Worm (Caenorhabditis elegans): ENCODE measurements around the gene ZC513.2.

Gene ZC513.2

DNA sequence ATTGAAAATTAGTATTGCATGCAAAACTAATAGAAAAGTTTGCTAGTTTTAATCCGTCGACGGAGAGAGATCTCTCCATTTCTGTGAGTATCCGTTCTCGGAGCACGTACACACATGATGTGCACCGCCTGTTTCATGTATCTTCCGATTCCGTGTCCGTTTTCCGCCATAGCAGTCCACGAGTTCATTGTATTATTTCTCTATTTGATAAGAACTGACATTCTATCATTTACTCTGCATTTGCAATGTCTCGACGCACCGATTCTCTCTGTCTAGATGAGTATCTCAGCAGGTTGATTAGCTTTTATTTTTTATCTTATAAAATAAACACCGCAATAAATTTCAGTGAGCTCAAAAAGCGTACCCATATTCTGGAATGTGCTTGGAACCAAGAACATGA is 35.3 kb upstream of the ZC513.2 start:
- TF ChIP-seq flt-1 (GFP tag; IDR thresholded peaks at IDR 0.05), result no peak
- no peak for TF ChIP-seq cog-1 (tag; optimal IDR thresholded peaks at IDR 0.05)
- no peak for TF ChIP-seq klf-2 (GFP tag; conservative IDR thresholded peaks at IDR 0.05)
- no peak for TF ChIP-seq ztf-29 (GFP tag; IDR thresholded peaks at IDR 0.05)
- TF ChIP-seq tab-1 (GFP tag; IDR thresholded peaks at IDR 0.05), result no peak
- no peak for TF ChIP-seq ztf-23 (GFP tag; IDR thresholded peaks at IDR 0.05)
- no peak for TF ChIP-seq T22C8.4 (GFP tag; IDR thresholded peaks at IDR 0.05)

DNA sequence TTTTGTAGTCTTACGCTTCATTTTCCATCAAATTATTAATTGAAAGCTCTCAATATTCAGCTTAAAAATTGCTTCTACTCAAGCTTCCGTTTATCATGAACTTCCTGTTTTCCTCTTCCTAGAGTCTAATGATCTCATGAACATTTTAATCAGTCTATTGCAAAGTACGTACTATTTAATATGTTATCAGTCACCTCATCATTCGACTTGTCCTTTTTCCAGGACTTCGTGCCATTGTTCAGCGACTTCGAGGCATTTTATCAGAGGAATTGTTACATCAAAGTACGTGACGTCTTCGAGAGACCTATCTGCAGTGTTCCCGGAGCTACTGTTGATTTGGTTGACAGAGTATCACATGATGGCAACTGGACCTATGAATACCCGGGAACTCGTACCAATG is 34.4 kb upstream of the ZC513.2 start:
- TF ChIP-seq flt-1 (GFP tag; IDR thresholded peaks at IDR 0.05) (no peak), klf-2 (GFP tag; conservative IDR thresholded peaks at IDR 0.05) (no peak), tab-1 (GFP tag; IDR thresholded peaks at IDR 0.05) (no peak), ztf-23 (GFP tag; IDR thresholded peaks at IDR 0.05) (no peak), ztf-29 (GFP tag; IDR thresholded peaks at IDR 0.05) (no peak), cog-1 (tag; optimal IDR thresholded peaks at IDR 0.05) (no peak), T22C8.4 (GFP tag; IDR thresholded peaks at IDR 0.05) (no peak), ref-1 (GFP tag; conservative IDR thresholded peaks at IDR 0.05) (no peak), med-1 (GFP tag; optimal IDR thresholded peaks at IDR 0.05; ENCODE audit: insufficient read depth) (no peak)

- TF ChIP-seq tab-1 (GFP tag; IDR thresholded peaks at IDR 0.05) (no peak), flt-1 (GFP tag; IDR thresholded peaks at IDR 0.05) (no peak), ztf-23 (GFP tag; IDR thresholded peaks at IDR 0.05) (no peak), med-1 (GFP tag; optimal IDR thresholded peaks at IDR 0.05; ENCODE audit: insufficient read depth) (no peak), ref-1 (GFP tag; conservative IDR thresholded peaks at IDR 0.05) (no peak), ztf-29 (GFP tag; IDR thresholded peaks at IDR 0.05) (no peak), cog-1 (tag; optimal IDR thresholded peaks at IDR 0.05) (no peak), T22C8.4 (GFP tag; IDR thresholded peaks at IDR 0.05) (no peak), klf-2 (GFP tag; conservative IDR thresholded peaks at IDR 0.05) (no peak)
These were observed 32.2 kb upstream of the ZC513.2 start, which contains the start of gene ech-3 for ce11 chrV:8022040-8022439. TSS of gene ech-3 (plus strand) at chrV:8022217.

- no peak for TF ChIP-seq ref-1 (GFP tag; conservative IDR thresholded peaks at IDR 0.05)
These were observed 29.5 kb upstream of the ZC513.2 start, which contains the start of gene F43H9.3 for ce11 chrV:8024752-8025151. TSS of gene F43H9.3 (minus strand) at chrV:8024940.

DNA sequence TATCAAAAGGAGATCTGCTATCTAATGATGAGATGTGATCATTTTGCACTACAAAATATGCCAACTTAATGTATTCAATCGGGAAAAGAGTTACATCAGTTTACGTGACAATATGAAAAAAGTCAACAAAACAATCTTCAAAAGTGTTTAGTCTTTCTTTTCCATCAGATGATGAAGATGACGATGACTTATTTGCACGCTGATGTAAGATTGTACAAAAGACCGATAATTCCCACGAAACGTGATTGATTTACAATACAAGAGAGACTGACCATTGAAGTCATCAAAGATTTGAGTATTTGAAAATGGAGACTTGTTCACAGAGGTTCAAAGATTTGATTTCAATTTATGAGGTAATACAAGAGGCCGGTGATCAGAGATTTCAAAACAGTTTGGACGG is 29.0 kb upstream of the ZC513.2 start:
- TF ChIP-seq T22C8.4 (GFP tag; IDR thresholded peaks at IDR 0.05) (no peak), med-1 (GFP tag; optimal IDR thresholded peaks at IDR 0.05; ENCODE audit: insufficient read depth) (no peak), klf-2 (GFP tag; conservative IDR thresholded peaks at IDR 0.05) (no peak), ztf-23 (GFP tag; IDR thresholded peaks at IDR 0.05) (no peak), tab-1 (GFP tag; IDR thresholded peaks at IDR 0.05) (no peak), ref-1 (GFP tag; conservative IDR thresholded peaks at IDR 0.05) (no peak), flt-1 (GFP tag; IDR thresholded peaks at IDR 0.05) (no peak), ztf-29 (GFP tag; IDR thresholded peaks at IDR 0.05) (no peak), cog-1 (tag; optimal IDR thresholded peaks at IDR 0.05) (no peak)

ce11 chrV:8026343-8026742 is 27.9 kb upstream of the ZC513.2 start, which contains the start of gene F43H9.4:
TSS of gene F43H9.4 (plus strand) at chrV:8026708.
- no peak for TF ChIP-seq tab-1 (GFP tag; IDR thresholded peaks at IDR 0.05)
- no peak for TF ChIP-seq ztf-23 (GFP tag; IDR thresholded peaks at IDR 0.05)
- no peak for TF ChIP-seq T22C8.4 (GFP tag; IDR thresholded peaks at IDR 0.05)
- no peak for TF ChIP-seq ref-1 (GFP tag; conservative IDR thresholded peaks at IDR 0.05)
- TF ChIP-seq cog-1 (tag; optimal IDR thresholded peaks at IDR 0.05), result no peak
- TF ChIP-seq klf-2 (GFP tag; conservative IDR thresholded peaks at IDR 0.05), result no peak
- no peak for TF ChIP-seq flt-1 (GFP tag; IDR thresholded peaks at IDR 0.05)
- TF ChIP-seq med-1 (GFP tag; optimal IDR thresholded peaks at IDR 0.05; ENCODE audit: insufficient read depth), result no peak
- no peak for TF ChIP-seq ztf-29 (GFP tag; IDR thresholded peaks at IDR 0.05)

- no peak for TF ChIP-seq ztf-23 (GFP tag; IDR thresholded peaks at IDR 0.05)
- TF ChIP-seq T22C8.4 (GFP tag; IDR thresholded peaks at IDR 0.05), result no peak
- no peak for TF ChIP-seq ztf-29 (GFP tag; IDR thresholded peaks at IDR 0.05)
- TF ChIP-seq ref-1 (GFP tag; conservative IDR thresholded peaks at IDR 0.05), result no peak
- TF ChIP-seq klf-2 (GFP tag; conservative IDR thresholded peaks at IDR 0.05), result no peak
- no peak for TF ChIP-seq flt-1 (GFP tag; IDR thresholded peaks at IDR 0.05)
- TF ChIP-seq cog-1 (tag; optimal IDR thresholded peaks at IDR 0.05), result no peak
- no peak for TF ChIP-seq med-1 (GFP tag; optimal IDR thresholded peaks at IDR 0.05; ENCODE audit: insufficient read depth)
- TF ChIP-seq tab-1 (GFP tag; IDR thresholded peaks at IDR 0.05), result no peak
These were observed 26.6 kb upstream of the ZC513.2 start for ce11 chrV:8027429-8028142.

DNA sequence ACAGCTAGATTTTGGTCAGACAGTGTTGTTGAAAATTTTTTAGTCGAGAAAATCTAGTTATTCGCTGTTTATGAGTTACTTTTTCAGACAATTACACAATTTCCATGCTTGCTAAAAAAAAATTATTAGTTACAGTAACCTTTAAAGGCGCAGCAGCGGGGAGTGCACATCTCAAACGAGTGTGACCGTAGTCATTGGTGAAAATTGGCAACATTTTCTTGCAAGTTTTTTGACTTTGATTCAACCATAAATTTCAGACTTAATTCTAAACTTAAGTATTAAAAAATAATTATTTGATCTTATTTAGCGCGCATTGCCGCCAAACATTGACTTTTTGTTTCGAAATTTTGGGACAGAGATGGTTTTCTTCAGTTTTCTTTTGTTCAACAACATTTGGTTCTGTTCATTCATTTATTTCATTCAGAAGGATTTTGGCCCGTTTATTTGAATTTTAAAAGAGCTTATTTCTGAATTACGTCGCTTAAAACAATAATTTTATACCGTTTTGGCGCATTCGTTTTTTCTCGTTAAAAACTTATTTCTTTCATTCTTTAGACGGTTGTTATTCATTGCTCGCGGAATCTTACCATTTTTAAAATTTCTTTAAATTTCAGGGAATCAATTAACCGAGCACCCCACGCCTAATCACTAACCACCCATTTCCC is 25.3 kb upstream of the ZC513.2 start, which contains the start of gene oma-2:
Gene oma-2, plus strand, starts transcription at position 615 of the 665 bp plus-strand sequence.
- TF ChIP-seq tab-1 (GFP tag; IDR thresholded peaks at IDR 0.05) (no peak), ref-1 (GFP tag; conservative IDR thresholded peaks at IDR 0.05) (no peak), T22C8.4 (GFP tag; IDR thresholded peaks at IDR 0.05) (no peak), flt-1 (GFP tag; IDR thresholded peaks at IDR 0.05) (no peak), cog-1 (tag; optimal IDR thresholded peaks at IDR 0.05) (no peak), klf-2 (GFP tag; conservative IDR thresholded peaks at IDR 0.05) (no peak)

ce11 chrV:8031121-8031520 is 23.1 kb upstream of the ZC513.2 start, which contains the start of gene vars-1:
TSS of gene vars-1 (plus strand) at chrV:8031411.
- TF ChIP-seq T22C8.4 (GFP tag; IDR thresholded peaks at IDR 0.05), result no peak
- TF ChIP-seq ref-1 (GFP tag; conservative IDR thresholded peaks at IDR 0.05), result no peak
- no peak for TF ChIP-seq flt-1 (GFP tag; IDR thresholded peaks at IDR 0.05)
- no peak for TF ChIP-seq ztf-29 (GFP tag; IDR thresholded peaks at IDR 0.05)
- TF ChIP-seq klf-2 (GFP tag; conservative IDR thresholded peaks at IDR 0.05), result no peak
- no peak for TF ChIP-seq tab-1 (GFP tag; IDR thresholded peaks at IDR 0.05)
- TF ChIP-seq ztf-23 (GFP tag; IDR thresholded peaks at IDR 0.05), result no peak
- no peak for TF ChIP-seq cog-1 (tag; optimal IDR thresholded peaks at IDR 0.05)
- TF ChIP-seq med-1 (GFP tag; optimal IDR thresholded peaks at IDR 0.05; ENCODE audit: insufficient read depth), result no peak
